Worm (Caenorhabditis elegans) whole organism, late embryonic: ENCODE data around the gene scav-4.

Experiments
- T23F11.4 ChIP-seq: fragments of 200-800 bp; sonication (Bioruptor generic); optimal IDR thresholded peaks from 2 replicates; lab custom pipeline; 2018; ENCODE audit warnings: mild to moderate bottlenecking, missing genetic modification characterization, missing compliant biosample characterization
- ceh-19 ChIP-seq: fragments of 200-800 bp; sonication (Bioruptor generic); optimal IDR thresholded peaks from 2 replicates; lab custom pipeline; 2018; ENCODE audit warnings: mild to moderate bottlenecking, missing genetic modification characterization, missing compliant biosample characterization
- ceh-31 ChIP-seq: sonication (generic microtip); optimal IDR thresholded peaks from 2 replicates; lab custom pipeline; 2016; ENCODE audit warnings: missing genetic modification characterization, missing compliant biosample characterization
- dmd-4 ChIP-seq: sonication (generic microtip); optimal IDR thresholded peaks from 2 replicates; lab custom pipeline; 2016; ENCODE audit warnings: borderline replicate concordance, missing genetic modification characterization, missing compliant biosample characterization
- fax-1 ChIP-seq: sonication (generic microtip); optimal IDR thresholded peaks from 2 replicates; lab custom pipeline; 2016; ENCODE audit warnings: missing genotype, missing genetic modification characterization, missing compliant biosample characterization
- hlh-15 ChIP-seq: sonication (generic microtip); optimal IDR thresholded peaks from 2 replicates; lab custom pipeline; 2016; ENCODE audit warnings: missing genetic modification characterization, missing compliant biosample characterization
- mec-3 ChIP-seq: sonication (generic microtip); optimal IDR thresholded peaks from 2 replicates; lab custom pipeline; 2016; ENCODE audit warnings: borderline replicate concordance, missing genetic modification characterization, missing compliant biosample characterization
- nhr-11 ChIP-seq: fragments of 150-350 bp; optimal IDR thresholded peaks from 2 replicates; lab custom pipeline; 2014; ENCODE audit warnings: missing biosample characterization, missing genetic modification characterization
- pros-1 ChIP-seq: fragments of 150-350 bp; optimal IDR thresholded peaks from 2 replicates; lab custom pipeline; 2014; ENCODE audit warnings: missing biosample characterization, missing genetic modification reagents, missing genetic modification characterization
- sox-4 ChIP-seq: sonication (generic microtip); optimal IDR thresholded peaks from 2 replicates; lab custom pipeline; 2017; ENCODE audit warnings: mild to moderate bottlenecking, missing genetic modification characterization, inconsistent platforms, missing compliant biosample characterization
- tbx-2 ChIP-seq: sonication (generic microtip); optimal IDR thresholded peaks from 2 replicates; lab custom pipeline; 2016; ENCODE audit warnings: missing genetic modification characterization, missing compliant biosample characterization
- tbx-7 ChIP-seq: sonication (generic microtip); optimal IDR thresholded peaks from 2 replicates; lab custom pipeline; 2016; ENCODE audit warnings: missing genotype, missing genetic modification characterization, missing compliant biosample characterization
- unc-55 ChIP-seq: sonication (generic microtip); optimal IDR thresholded peaks from 2 replicates; lab custom pipeline; 2017; ENCODE audit warnings: missing biosample characterization, missing genetic modification reagents, missing genetic modification characterization
- ztf-16 ChIP-seq: sonication (generic microtip); optimal IDR thresholded peaks from 2 replicates; lab custom pipeline; 2017; ENCODE audit warnings: missing genetic modification characterization, missing compliant biosample characterization

scav-4 gene

DNA sequence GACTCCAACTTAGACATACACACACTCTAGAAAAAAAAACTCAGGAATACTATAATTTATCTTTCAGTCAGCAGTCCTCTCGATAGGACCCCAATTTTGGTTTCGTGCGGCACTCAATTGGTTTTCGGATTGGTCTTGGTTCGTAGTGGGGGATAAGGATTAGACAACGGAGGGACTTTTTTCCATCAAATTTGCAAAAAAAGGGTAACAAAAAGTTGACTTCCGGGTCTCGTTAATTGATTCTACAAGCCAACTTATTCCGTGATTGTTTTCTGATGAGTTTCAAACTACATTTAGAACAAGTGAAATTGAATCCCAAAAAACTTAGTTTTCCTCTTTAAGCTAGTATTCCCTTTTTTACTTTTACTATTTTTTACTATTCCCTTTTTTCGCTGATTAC lies 52.8 kb downstream of the scav-4 start:
- TF ChIP-seq hlh-15 (tag; lab: Kevin White, UChicago) (no peak), dmd-4 (tag; lab: Kevin White, UChicago) (no peak), tbx-7 (tag; lab: Kevin White, UChicago) (no peak), fax-1 (tag; lab: Kevin White, UChicago) (no peak), ceh-31 (tag; lab: Kevin White, UChicago) (no peak), pros-1 (tag; lab: Kevin White, UChicago) (no peak), nhr-11 (tag; lab: Kevin White, UChicago) (no peak), unc-55 (GFP tag; lab: Kevin White, UChicago) (no peak), mec-3 (tag; lab: Kevin White, UChicago) (no peak), T23F11.4 (no peak), ztf-16 (tag; lab: Kevin White, UChicago) (no peak), ceh-19 (GFP tag; lab: Kevin White, UChicago) (no peak), sox-4 (tag; lab: Kevin White, UChicago) (no peak), tbx-2 (tag; lab: Kevin White, UChicago) (no peak)
